Worm (Caenorhabditis elegans): ENCODE results near the gene srx-28.

Gene srx-28

DNA sequence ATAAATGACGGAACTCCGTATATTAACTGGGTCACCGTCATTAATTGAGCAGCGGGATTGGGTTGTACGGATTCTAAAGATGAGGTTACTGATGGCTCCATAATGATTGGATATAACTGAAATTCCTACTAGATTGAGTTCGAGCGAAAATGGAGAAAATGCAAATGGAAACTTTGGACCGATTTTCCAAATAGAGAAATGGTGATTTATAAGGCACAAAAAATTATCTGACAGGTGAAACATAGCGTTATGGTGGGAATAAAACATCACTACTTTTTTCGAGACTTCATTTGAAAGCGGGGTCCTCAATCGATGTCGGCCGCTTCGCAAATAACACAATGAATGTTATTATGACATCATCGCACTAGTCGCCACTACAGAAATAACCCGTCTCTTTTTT is 34.5 kb downstream of the srx-28 start, which contains the start of gene srg-60:
Gene srg-60 (minus strand): TSS at position 101 of the 400 bp plus-strand sequence.
- TF ChIP-seq ceh-48 (tag; optimal IDR thresholded peaks at IDR 0.05) (no peak), fkh-6 (tag; optimal IDR thresholded peaks at IDR 0.05) (no peak), nhr-11 (tag; optimal IDR thresholded peaks at IDR 0.05) (no peak), dve-1 (tag; optimal IDR thresholded peaks at IDR 0.05) (no peak), hlh-30 (tag; optimal IDR thresholded peaks at IDR 0.05; ENCODE audit: insufficient read depth) (no peak)

DNA sequence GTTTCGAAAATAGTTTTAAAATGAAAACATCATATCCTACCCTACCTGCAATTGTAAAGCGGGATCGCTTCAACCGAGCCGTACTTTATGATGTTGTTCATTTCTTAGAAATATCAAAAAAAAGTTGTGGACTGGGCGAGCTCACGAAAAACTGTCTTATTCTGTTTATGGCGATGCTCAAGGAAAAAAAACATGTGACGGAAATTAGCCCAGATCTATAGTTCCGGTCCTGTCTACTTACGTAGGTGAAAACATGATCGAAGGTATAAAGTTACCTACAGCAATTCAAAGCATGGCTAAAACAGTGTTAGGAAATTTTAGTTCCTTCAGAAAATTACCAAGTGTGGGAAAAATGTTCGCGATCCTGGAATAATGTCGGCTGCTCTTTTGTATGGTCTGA is 36.3 kb downstream of the srx-28 start, which contains the start of gene srt-27:
Gene srt-27 (minus strand): TSS at position 101 of the 400 bp plus-strand sequence.
- TF ChIP-seq sox-4 (tag; optimal IDR thresholded peaks at IDR 0.05) (no peak), ceh-30 (tag; optimal IDR thresholded peaks at IDR 0.05) (no peak), ceh-18 (tag; optimal IDR thresholded peaks at IDR 0.05) (no peak), ref-2 (tag; optimal IDR thresholded peaks at IDR 0.05) (no peak), ceh-22 (tag; optimal IDR thresholded peaks at IDR 0.05) (no peak), Y22D7AL.16 (tag; optimal IDR thresholded peaks at IDR 0.05) (no peak), fkh-6 (tag; optimal IDR thresholded peaks at IDR 0.05) (no peak), tbx-2 (tag; optimal IDR thresholded peaks at IDR 0.05) (no peak), pqm-1 (tag; optimal IDR thresholded peaks at IDR 0.05) (no peak), pros-1 (tag; optimal IDR thresholded peaks at IDR 0.05) (no peak), T23F11.4 (GFP tag; optimal IDR thresholded peaks at IDR 0.05) (no peak), ceh-48 (tag; optimal IDR thresholded peaks at IDR 0.05) (no peak), elt-4 (tag; optimal IDR thresholded peaks at IDR 0.05) (no peak)

ce11 chrV:2718688-2719185 is 38.3 kb downstream of the srx-28 start, which contains the start of gene srt-29:
TSS of gene srt-29 (minus strand) at chrV:2719135.
- TF ChIP-seq K09A11.1 (tag; optimal IDR thresholded peaks at IDR 0.05; ENCODE audit: insufficient read depth) (no peak), C08G9.2 (tag; optimal IDR thresholded peaks at IDR 0.05) (peak; percentile 7), hlh-30 (tag; optimal IDR thresholded peaks at IDR 0.05; ENCODE audit: insufficient read depth) (no peak), pax-1 (tag; optimal IDR thresholded peaks at IDR 0.05) (no peak), lin-11 (tag; optimal IDR thresholded peaks at IDR 0.05) (no peak)

DNA sequence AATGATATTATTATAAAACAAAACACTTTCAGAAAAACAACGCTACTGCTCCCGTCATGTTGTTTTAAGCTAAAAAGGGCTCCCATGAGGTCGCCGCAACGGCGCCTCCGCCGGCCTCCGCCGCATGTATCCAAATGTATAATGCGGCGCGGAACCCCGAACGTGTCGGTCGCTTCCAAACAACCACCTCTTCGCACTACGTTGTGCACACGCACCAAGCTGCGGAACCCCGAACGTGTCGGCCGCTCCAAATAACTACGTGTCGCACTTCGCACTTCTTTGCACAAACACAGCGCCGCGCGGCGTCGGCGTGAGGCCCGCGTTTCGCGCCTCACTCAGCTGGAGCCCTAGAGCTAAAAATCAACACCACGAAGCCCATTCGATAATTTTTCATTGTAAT is 40.1 kb downstream of the srx-28 start:
- TF ChIP-seq C38D4.7 (GFP tag; optimal IDR thresholded peaks at IDR 0.05) (no peak), sox-4 (tag; optimal IDR thresholded peaks at IDR 0.05) (no peak), ttx-3 (tag; optimal IDR thresholded peaks at IDR 0.05) (no peak), ref-2 (tag; optimal IDR thresholded peaks at IDR 0.05) (no peak), unc-3 (GFP tag; conservative IDR thresholded peaks at IDR 0.05) (no peak), unc-3 (tag; optimal IDR thresholded peaks at IDR 0.05) (no peak), ama-1 (optimal IDR thresholded peaks at IDR 0.05) (no peak), pat-9 (tag; optimal IDR thresholded peaks at IDR 0.05) (no peak), sdc-2 (tag; optimal IDR thresholded peaks at IDR 0.05) (no peak), ceh-48 (tag; optimal IDR thresholded peaks at IDR 0.05) (no peak), ceh-19 (GFP tag; optimal IDR thresholded peaks at IDR 0.05) (no peak), pha-2 (tag; optimal IDR thresholded peaks at IDR 0.05) (no peak), fkh-10 (GFP tag; optimal IDR thresholded peaks at IDR 0.05) (no peak), ceh-14 (tag; optimal IDR thresholded peaks at IDR 0.05) (no peak), ceh-18 (tag; optimal IDR thresholded peaks at IDR 0.05) (no peak)

ce11 chrV:2713532-2713931 is 43.5 kb downstream of the srx-28 start, which contains the start of gene srt-28:
TSS of gene srt-28 (minus strand) at chrV:2713632.
- no peak for TF ChIP-seq sox-2 (GFP tag; IDR thresholded peaks at IDR 0.05)
- TF ChIP-seq odd-2 (tag; optimal IDR thresholded peaks at IDR 0.05), result no peak
- TF ChIP-seq ceh-31 (tag; optimal IDR thresholded peaks at IDR 0.05), result no peak
- no peak for TF ChIP-seq pax-1 (tag; optimal IDR thresholded peaks at IDR 0.05)
- no peak for TF ChIP-seq unc-3 (GFP tag; conservative IDR thresholded peaks at IDR 0.05)
- no peak for TF ChIP-seq unc-3 (tag; optimal IDR thresholded peaks at IDR 0.05)
- TF ChIP-seq ceh-48 (tag; optimal IDR thresholded peaks at IDR 0.05), result no peak
- no peak for TF ChIP-seq rnt-1 (tag; optimal IDR thresholded peaks at IDR 0.05)
- no peak for TF ChIP-seq ceh-9 (tag; optimal IDR thresholded peaks at IDR 0.05)
- no peak for TF ChIP-seq unc-42 (tag; optimal IDR thresholded peaks at IDR 0.05)
- no peak for TF ChIP-seq sdc-2 (tag; optimal IDR thresholded peaks at IDR 0.05)
- TF ChIP-seq ets-4 (tag; optimal IDR thresholded peaks at IDR 0.05), result no peak
- no peak for TF ChIP-seq eyg-1 (tag; optimal IDR thresholded peaks at IDR 0.05)
- TF ChIP-seq ceh-24 (tag; optimal IDR thresholded peaks at IDR 0.05), result no peak
- TF ChIP-seq pag-3 (tag; optimal IDR thresholded peaks at IDR 0.05; ENCODE audit: borderline replicate concordance), result no peak
- TF ChIP-seq hlh-13 (GFP tag; optimal IDR thresholded peaks at IDR 0.05), result no peak
